Worm (Caenorhabditis elegans): ENCODE measurements around the gene ccch-2.

DNA sequence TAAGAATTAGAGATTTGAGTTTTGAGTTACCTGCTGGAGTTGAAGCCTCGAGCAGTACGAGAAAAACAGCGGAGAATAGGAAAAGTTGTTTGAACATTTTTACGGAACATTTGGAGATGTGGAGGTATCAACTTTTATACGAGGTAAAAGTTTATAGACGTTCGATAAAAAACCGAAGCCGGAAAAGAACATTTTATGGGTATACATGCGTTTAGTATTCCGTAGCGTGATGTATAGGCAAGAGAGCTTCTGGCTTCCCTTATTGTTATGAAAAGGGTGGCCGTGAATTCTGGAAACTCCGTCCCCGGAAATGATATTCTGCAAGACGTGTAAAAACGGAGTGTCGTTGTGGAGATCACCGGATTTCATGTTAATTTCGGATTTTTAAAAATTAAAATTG, 42.4 kb downstream of the ccch-2 start, which contains the start of gene K03D3.5:
- TF ChIP-seq aly-1 (tag; optimal IDR thresholded peaks at IDR 0.05) (no peak), flt-1 (GFP tag; IDR thresholded peaks at IDR 0.05) (no peak), tbx-11 (GFP tag; IDR thresholded peaks at IDR 0.05) (no peak)

Measured in whole organism, early embryonic.